Fruit fly (Drosophila melanogaster) whole organism, embryonic: Measurements from ENCODE around the gene CG43318.

ENCODE experiments used
- Adf1 ChIP-seq: fragments of 200-800 bp; sonication (Bioruptor generic); IDR thresholded peaks from 2 replicates; pipeline ENCODE4 v1.3.6; 2022; ENCODE audit warnings: missing biosample characterization, missing genetic modification characterization
- BEAF-32 ChIP-seq: fragments of 200-800 bp; sonication (Bioruptor generic); optimal IDR thresholded peaks from 3 replicates; lab custom pipeline; 2017; ENCODE audit warnings: missing biosample characterization, missing genetic modification characterization, mild to moderate bottlenecking, moderate library complexity, missing genetic modification reagents
- CG12236 ChIP-seq: fragments of 200-800 bp; sonication (Bioruptor generic); optimal IDR thresholded peaks from 2 replicates; lab custom pipeline; 2016; ENCODE audit warnings: missing biosample characterization, missing genetic modification characterization
- CG12744 ChIP-seq: fragments of 200-800 bp; sonication (Bioruptor generic); optimal IDR thresholded peaks from 2 replicates; lab custom pipeline; 2016; ENCODE audit warnings: missing biosample characterization, missing genetic modification characterization
- CG12942 ChIP-seq: fragments of 200-800 bp; sonication (Bioruptor generic); optimal IDR thresholded peaks from 3 replicates; lab custom pipeline; 2016; ENCODE audit warnings: missing biosample characterization, missing genetic modification characterization
- CG13123 ChIP-seq: fragments of 200-800 bp; sonication (Bioruptor generic); optimal IDR thresholded peaks from 2 replicates; lab custom pipeline; 2016; ENCODE audit warnings: missing biosample characterization, missing genetic modification characterization
- CG15269 ChIP-seq: fragments of 200-800 bp; sonication (Bioruptor generic); optimal IDR thresholded peaks from 2 replicates; lab custom pipeline; 2018; ENCODE audit warnings: missing biosample characterization, mild to moderate bottlenecking, missing genetic modification characterization, moderate library complexity
- CG15696 ChIP-seq: fragments of 200-800 bp; sonication (Bioruptor generic); optimal IDR thresholded peaks from 2 replicates; lab custom pipeline; 2019; ENCODE audit warnings: missing biosample characterization, mild to moderate bottlenecking, missing genetic modification characterization, moderate library complexity
- CG16813 ChIP-seq: fragments of 200-800 bp; sonication (Bioruptor generic); IDR thresholded peaks from 3 replicates; pipeline ENCODE4 v1.3.6; 2022; ENCODE audit warnings: missing biosample characterization, missing genetic modification characterization; ENCODE audit not compliant: partially characterized antibody
- CG17186 ChIP-seq: fragments of 200-800 bp; sonication (Bioruptor generic); optimal IDR thresholded peaks from 3 replicates; lab custom pipeline; 2017; ENCODE audit warnings: missing biosample characterization, missing genetic modification reagents, missing genetic modification characterization
- CG34224 ChIP-seq: fragments of 200-800 bp; sonication (Bioruptor generic); IDR thresholded peaks from 3 replicates; pipeline ENCODE4 v1.3.6; 2022; ENCODE audit warnings: missing biosample characterization, missing genetic modification characterization; ENCODE audit not compliant: partially characterized antibody
- CG34422 ChIP-seq: fragments of 200-800 bp; sonication (Bioruptor generic); IDR thresholded peaks from 3 replicates; pipeline ENCODE4 v1.3.6; 2022; ENCODE audit warnings: missing biosample characterization, missing genetic modification characterization
- CG3995 ChIP-seq: fragments of 200-800 bp; sonication (Bioruptor generic); optimal IDR thresholded peaks from 3 replicates; lab custom pipeline; 2016; ENCODE audit warnings: missing biosample characterization, missing genetic modification characterization
- CG4707 ChIP-seq: fragments of 200-800 bp; sonication (Bioruptor generic); optimal IDR thresholded peaks from 2 replicates; lab custom pipeline; 2018; ENCODE audit warnings: missing biosample characterization, mild to moderate bottlenecking, missing genetic modification characterization, moderate library complexity
- CG4820 ChIP-seq: fragments of 200-800 bp; sonication (Bioruptor generic); optimal IDR thresholded peaks from 3 replicates; lab custom pipeline; 2016; ENCODE audit warnings: missing biosample characterization, missing genetic modification characterization
- CG6654 ChIP-seq: fragments of 200-800 bp; sonication (Bioruptor generic); optimal IDR thresholded peaks from 2 replicates; lab custom pipeline; 2017; ENCODE audit warnings: missing biosample characterization, mild to moderate bottlenecking, missing genetic modification characterization
- CG9876 ChIP-seq: fragments of 200-800 bp; sonication (Bioruptor generic); optimal IDR thresholded peaks from 2 replicates; lab custom pipeline; 2016; ENCODE audit warnings: missing biosample characterization, missing genetic modification characterization
- CTCF ChIP-seq: fragments of 200-800 bp; sonication (Bioruptor generic); optimal IDR thresholded peaks from 2 replicates; lab custom pipeline; 2017; ENCODE audit warnings: missing biosample characterization, mild to moderate bottlenecking, missing genetic modification characterization, moderate library complexity
- Dad ChIP-seq: fragments of 200-800 bp; sonication (Bioruptor generic); optimal IDR thresholded peaks from 3 replicates; lab custom pipeline; 2016; ENCODE audit warnings: missing biosample characterization, missing genetic modification characterization
- Dref ChIP-seq: fragments of 200-800 bp; sonication (Bioruptor generic); IDR thresholded peaks from 2 replicates; pipeline ENCODE4 v1.3.6; 2022; ENCODE audit warnings: missing biosample characterization, missing genetic modification characterization
- E2f1 ChIP-seq: fragments of 200-800 bp; sonication (Bioruptor generic); IDR thresholded peaks from 2 replicates; pipeline ENCODE4 v1.3.6; 2022; ENCODE audit warnings: missing biosample characterization, missing genetic modification characterization
- Elba2 ChIP-seq: fragments of 200-800 bp; sonication (Bioruptor generic); optimal IDR thresholded peaks from 3 replicates; lab custom pipeline; 2016; ENCODE audit warnings: missing biosample characterization, missing genetic modification characterization
- Fer2 ChIP-seq: fragments of 200-800 bp; sonication (Bioruptor generic); optimal IDR thresholded peaks from 2 replicates; lab custom pipeline; 2018; ENCODE audit warnings: missing biosample characterization, mild to moderate bottlenecking, missing genetic modification characterization, moderate library complexity
- GATAe ChIP-seq: fragments of 200-800 bp; sonication (Bioruptor generic); conservative IDR thresholded peaks from 2 replicates; pipeline ENCODE4 v1.3.6; 2022; ENCODE audit warnings: missing biosample characterization, missing genetic modification characterization
- Gsc ChIP-seq: fragments of 200-800 bp; sonication (Bioruptor generic); IDR thresholded peaks from 2 replicates; pipeline ENCODE4 v1.3.6; 2022; ENCODE audit warnings: missing biosample characterization, missing genetic modification characterization
- HLH3B ChIP-seq: fragments of 200-800 bp; sonication (Bioruptor generic); IDR thresholded peaks from 2 replicates; pipeline ENCODE4 v1.3.6; 2022; ENCODE audit warnings: missing biosample characterization, missing genetic modification characterization
- HLH4C ChIP-seq: fragments of 200-800 bp; sonication (Bioruptor generic); IDR thresholded peaks from 3 replicates; pipeline ENCODE4 v1.3.6; 2022; ENCODE audit warnings: missing biosample characterization, missing genetic modification characterization; ENCODE audit not compliant: partially characterized antibody
- Hand ChIP-seq: fragments of 200-800 bp; sonication (Bioruptor generic); optimal IDR thresholded peaks from 2 replicates; lab custom pipeline; 2017; ENCODE audit warnings: mild to moderate bottlenecking, missing biosample characterization, missing genetic modification reagents, missing genetic modification characterization
- Hr3 ChIP-seq: fragments of 200-800 bp; sonication (Bioruptor generic); optimal IDR thresholded peaks from 3 replicates; lab custom pipeline; 2016; ENCODE audit warnings: missing biosample characterization, missing genetic modification characterization
- MBD-R2 ChIP-seq: fragments of 200-800 bp; sonication (Bioruptor generic); IDR thresholded peaks from 2 replicates; pipeline ENCODE4 v1.3.6; 2022; ENCODE audit warnings: missing biosample characterization, missing genetic modification characterization
- MTF-1 ChIP-seq: fragments of 200-800 bp; sonication (Bioruptor generic); optimal IDR thresholded peaks from 2 replicates; lab custom pipeline; 2018; ENCODE audit warnings: missing biosample characterization, mild to moderate bottlenecking, missing genetic modification characterization, borderline replicate concordance
- Mad ChIP-seq: fragments of 200-800 bp; sonication (Bioruptor generic); optimal IDR thresholded peaks from 2 replicates; lab custom pipeline; 2016; ENCODE audit warnings: missing biosample characterization, missing genetic modification characterization
- Mes4 ChIP-seq: fragments of 200-800 bp; sonication (Bioruptor generic); optimal IDR thresholded peaks from 2 replicates; lab custom pipeline; 2016; ENCODE audit warnings: missing biosample characterization, missing genetic modification characterization
- Mrtf ChIP-seq: fragments of 200-800 bp; sonication (Bioruptor generic); IDR thresholded peaks from 3 replicates; pipeline ENCODE4 v1.3.6; 2022; ENCODE audit warnings: missing biosample characterization, missing genetic modification characterization
- NFAT ChIP-seq: fragments of 200-800 bp; sonication (Bioruptor generic); IDR thresholded peaks from 2 replicates; pipeline ENCODE4 v1.3.6; 2022; ENCODE audit warnings: missing biosample characterization, missing genetic modification characterization
- Oaz ChIP-seq: fragments of 200-800 bp; sonication (Bioruptor generic); IDR thresholded peaks from 2 replicates; pipeline ENCODE4 v1.3.6; 2022; ENCODE audit warnings: missing biosample characterization, missing genetic modification characterization
- Poxn ChIP-seq: fragments of 200-800 bp; sonication (Bioruptor generic); IDR thresholded peaks from 2 replicates; pipeline ENCODE4 v1.3.6; 2022; ENCODE audit warnings: missing biosample characterization, missing genetic modification characterization
- Sox100B ChIP-seq: fragments of 200-800 bp; sonication (Bioruptor generic); optimal IDR thresholded peaks from 3 replicates; lab custom pipeline; 2018; ENCODE audit warnings: missing biosample characterization, mild to moderate bottlenecking, missing genetic modification characterization
- Xrp1 ChIP-seq: fragments of 200-800 bp; sonication (Bioruptor generic); IDR thresholded peaks from 2 replicates; pipeline ENCODE4 v1.3.6; 2022; ENCODE audit warnings: missing biosample characterization, missing genetic modification characterization
- al ChIP-seq: fragments of 200-800 bp; sonication (Bioruptor generic); IDR thresholded peaks from 2 replicates; pipeline ENCODE4 v1.3.6; 2022; ENCODE audit warnings: missing biosample characterization, missing genetic modification characterization
- bcd ChIP-seq: fragments of 200-800 bp; sonication (Bioruptor generic); optimal IDR thresholded peaks from 2 replicates; lab custom pipeline; 2017; ENCODE audit warnings: missing biosample characterization, mild to moderate bottlenecking, missing genetic modification characterization
- cg ChIP-seq: fragments of 200-800 bp; sonication (Bioruptor generic); optimal IDR thresholded peaks from 3 replicates; lab custom pipeline; 2019; ENCODE audit warnings: missing biosample characterization, mild to moderate bottlenecking, missing genetic modification characterization, moderate library complexity
- danr ChIP-seq: fragments of 200-800 bp; sonication (Bioruptor generic); IDR thresholded peaks from 2 replicates; pipeline ENCODE4 v1.3.6; 2022; ENCODE audit warnings: missing biosample characterization, missing genetic modification characterization
- fd102C ChIP-seq: fragments of 200-800 bp; sonication (Bioruptor generic); optimal IDR thresholded peaks from 2 replicates; lab custom pipeline; 2018; ENCODE audit warnings: missing biosample characterization, mild to moderate bottlenecking, missing genetic modification characterization, moderate library complexity
- kah ChIP-seq: fragments of 200-800 bp; sonication (Bioruptor generic); optimal IDR thresholded peaks from 2 replicates; lab custom pipeline; 2018; ENCODE audit warnings: missing biosample characterization, mild to moderate bottlenecking, missing genetic modification characterization
- lov ChIP-seq, 2 experiments: fragments of 200-800 bp in 1 of 2; fragments of >200 bp in 1 of 2; sonication (Bioruptor generic) in 1 of 2; IDR thresholded peaks in 1 of 2; optimal IDR thresholded peaks in 1 of 2; 2 replicates in 1 of 2; 3 replicates in 1 of 2; pipeline versions ENCODE4 v1.3.6 to Lab custom; 2017 to 2022; ENCODE audit warnings: missing biosample characterization in 1 of 2, missing genetic modification characterization in 1 of 2
- mld ChIP-seq: fragments of 200-800 bp; sonication (Bioruptor generic); IDR thresholded peaks from 3 replicates; pipeline ENCODE4 v1.3.6; 2022; ENCODE audit warnings: missing biosample characterization, missing genetic modification characterization; ENCODE audit not compliant: partially characterized antibody
- nau ChIP-seq: fragments of 200-800 bp; sonication (Bioruptor generic); optimal IDR thresholded peaks from 3 replicates; lab custom pipeline; 2017; ENCODE audit warnings: missing biosample characterization, mild to moderate bottlenecking, missing genetic modification characterization, missing genetic modification reagents
- nom ChIP-seq: fragments of 200-800 bp; sonication (Bioruptor generic); optimal IDR thresholded peaks from 2 replicates; lab custom pipeline; 2017; ENCODE audit warnings: missing biosample characterization, missing genetic modification characterization, mild to moderate bottlenecking, moderate library complexity, missing genetic modification reagents
- ro ChIP-seq: fragments of 200-800 bp; sonication (Bioruptor generic); IDR thresholded peaks from 2 replicates; pipeline ENCODE4 v1.3.6; 2022; ENCODE audit warnings: missing biosample characterization, missing genetic modification characterization
- sd ChIP-seq: fragments of 200-800 bp; sonication (Bioruptor generic); optimal IDR thresholded peaks from 3 replicates; lab custom pipeline; 2018; ENCODE audit warnings: missing biosample characterization, mild to moderate bottlenecking, missing genetic modification characterization, moderate library complexity
- tio ChIP-seq: fragments of 200-800 bp; sonication (Bioruptor generic); optimal IDR thresholded peaks from 2 replicates; lab custom pipeline; 2017; ENCODE audit warnings: missing biosample characterization, missing genetic modification characterization, inconsistent platforms

The CG43318 gene

DNA sequence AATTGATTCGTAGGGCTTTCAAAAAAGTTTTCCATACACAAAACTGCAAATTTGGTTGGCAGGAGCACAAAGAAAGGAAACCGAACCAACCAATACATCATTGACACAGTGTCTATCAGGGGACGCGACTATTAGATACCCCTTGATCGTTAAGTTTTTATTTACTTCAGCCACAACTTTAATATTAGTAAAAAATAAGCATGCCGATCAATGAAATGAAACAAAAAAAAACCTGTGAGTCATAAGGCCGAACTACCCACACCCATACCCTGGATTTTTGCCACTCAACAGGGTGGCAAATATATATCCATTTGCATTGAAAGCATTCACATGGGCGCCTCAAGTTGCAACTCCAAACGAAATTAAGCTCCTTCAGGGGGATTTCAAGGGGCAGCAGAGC is 17.0 kb downstream of the CG43318 start (continued):
- TF ChIP-seq Gsc (GFP tag; lab: Robert Waterston, UW), result no peak
- TF ChIP-seq Oaz (GFP tag; lab: Robert Waterston, UW), result no peak
- no peak for TF ChIP-seq CG15696 (tag; lab: Kevin White, UChicago)
- no peak for TF ChIP-seq HLH4C (GFP tag; lab: Robert Waterston, UW)
- no peak for TF ChIP-seq Poxn (GFP tag; lab: Robert Waterston, UW)
- TF ChIP-seq CTCF (GFP tag; lab: Kevin White, UChicago), result no peak
- no peak for TF ChIP-seq Elba2 (GFP tag; lab: Kevin White, UChicago)
- TF ChIP-seq Mrtf (GFP tag; lab: Robert Waterston, UW), result no peak; the same call in 2 of the 3 replicates
- TF ChIP-seq CG6654 (GFP tag; lab: Kevin White, UChicago), result no peak
- TF ChIP-seq E2f1 (GFP tag; lab: Robert Waterston, UW), result peak; percentile 43
- no peak for TF ChIP-seq Fer2 (tag; lab: Kevin White, UChicago)
- TF ChIP-seq CG12236 (GFP tag; lab: Kevin White, UChicago), result no peak
- no peak for TF ChIP-seq Mes4
- TF ChIP-seq lov (optimal IDR thresholded peaks at IDR 0.05; lab: Kevin White, UChicago), result no peak
- TF ChIP-seq lov (GFP tag; IDR thresholded peaks at IDR 0.05; lab: Robert Waterston, UW), result no peak
- no peak for TF ChIP-seq nom (GFP tag; lab: Kevin White, UChicago)
- TF ChIP-seq GATAe, result no peak
- no peak for TF ChIP-seq Hand (GFP tag; lab: Kevin White, UChicago)
- TF ChIP-seq CG13123, result no peak
- TF ChIP-seq Dad (GFP tag; lab: Kevin White, UChicago), result no peak
- no peak for TF ChIP-seq danr (GFP tag; lab: Robert Waterston, UW)
- no peak for TF ChIP-seq NFAT (GFP tag; lab: Robert Waterston, UW)
- no peak for TF ChIP-seq tio
- no peak for TF ChIP-seq sd
- TF ChIP-seq CG16813 (GFP tag; lab: Robert Waterston, UW), result no peak
- TF ChIP-seq Sox100B (GFP tag; lab: Kevin White, UChicago), result no peak
- TF ChIP-seq MTF-1, result no peak
- TF ChIP-seq CG34422 (GFP tag; lab: Robert Waterston, UW), result peak; percentile 52; the same call in 1 of the 3 replicates
- no peak for TF ChIP-seq cg
- no peak for TF ChIP-seq mld
- TF ChIP-seq nau (GFP tag; lab: Kevin White, UChicago), result no peak
- peak; percentile 17 for TF ChIP-seq CG4820 (GFP tag; lab: Kevin White, UChicago)
- TF ChIP-seq BEAF-32, result no peak
- TF ChIP-seq ro, result no peak
- TF ChIP-seq CG17186 (GFP tag; lab: Kevin White, UChicago), result no peak
- TF ChIP-seq CG9876 (GFP tag; lab: Kevin White, UChicago), result no peak
- TF ChIP-seq CG12744 (GFP tag; lab: Kevin White, UChicago), result no peak
- TF ChIP-seq HLH3B, result no peak
- TF ChIP-seq CG15269 (tag; lab: Kevin White, UChicago), result no peak
- TF ChIP-seq Xrp1 (GFP tag; lab: Robert Waterston, UW), result peak; percentile 67
- TF ChIP-seq CG34224 (GFP tag; lab: Robert Waterston, UW), result no peak
- no peak for TF ChIP-seq kah (GFP tag; lab: Kevin White, UChicago)
- TF ChIP-seq bcd (GFP tag; lab: Kevin White, UChicago), result no peak
- no peak for TF ChIP-seq CG4707
- no peak for TF ChIP-seq CG3995
- TF ChIP-seq Dref (GFP tag; lab: Robert Waterston, UW), result no peak
- TF ChIP-seq Adf1 (GFP tag; lab: Robert Waterston, UW), result no peak
- no peak for TF ChIP-seq Hr3 (GFP tag; lab: Kevin White, UChicago)
- no peak for TF ChIP-seq CG12942 (GFP tag; lab: Kevin White, UChicago)
- no peak for TF ChIP-seq al (GFP tag; lab: Robert Waterston, UW)
- TF ChIP-seq MBD-R2 (GFP tag; lab: Robert Waterston, UW), result no peak
- TF ChIP-seq fd102C (GFP tag; lab: Kevin White, UChicago), result no peak
- TF ChIP-seq Mad, result no peak
